Worm (Caenorhabditis elegans) whole organism, late embryonic: ENCODE data around the gene B0361.4.

Source experiments
- ets-4 ChIP-seq: sonication (generic microtip); optimal IDR thresholded peaks from 2 replicates; lab custom pipeline; 2016; ENCODE audit warnings: missing genetic modification characterization, missing compliant biosample characterization
- nfya-1 ChIP-seq: sonication (generic microtip); optimal IDR thresholded peaks from 2 replicates; lab custom pipeline; 2017; ENCODE audit warnings: missing genetic modification characterization, mild to moderate bottlenecking, missing compliant biosample characterization, antibody characterized with exemption, moderate library complexity
- sox-4 ChIP-seq: sonication (generic microtip); optimal IDR thresholded peaks from 2 replicates; lab custom pipeline; 2017; ENCODE audit warnings: mild to moderate bottlenecking, missing genetic modification characterization, inconsistent platforms, missing compliant biosample characterization

DNA sequence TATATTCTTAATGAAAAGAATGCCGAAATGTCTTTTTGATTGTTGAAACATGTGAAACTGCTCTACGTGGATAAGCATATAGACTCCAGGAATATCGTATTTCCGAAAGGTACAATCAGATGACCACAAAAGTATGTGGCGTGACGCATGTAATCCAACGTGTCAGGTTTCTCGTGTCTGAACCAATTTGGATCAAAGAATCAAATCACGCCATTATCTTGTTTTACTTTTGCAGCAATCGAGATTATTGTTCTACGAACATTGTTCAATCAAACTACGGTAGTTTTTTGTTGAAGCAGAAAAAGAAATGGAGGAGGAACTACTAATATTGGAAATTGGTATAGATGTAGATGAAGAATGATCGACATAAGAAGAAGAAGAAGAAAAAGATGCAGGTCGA is 14.9 kb downstream of the B0361.4 start:
- no peak for TF ChIP-seq ets-4 (tag; lab: Kevin White, UChicago)
- TF ChIP-seq nfya-1 (tag; lab: Kevin White, UChicago): no peak
- TF ChIP-seq sox-4 (tag; lab: Kevin White, UChicago): no peak
